Fruit fly (Drosophila melanogaster) whole organism, embryonic: ENCODE results near the gene Liprin-alpha.
A peak's percentile ranks its signal among the peaks of the same experiment; 100 is the strongest.

Experiments
- B-H1 ChIP-seq: fragments of 200-800 bp; sonication (Bioruptor generic); IDR thresholded peaks from 3 replicates; pipeline ENCODE4 v1.3.6; 2022; ENCODE audit warnings: missing biosample characterization, missing genetic modification characterization
- CG10565 ChIP-seq: fragments of 200-800 bp; sonication (Bioruptor generic); optimal IDR thresholded peaks from 3 replicates; lab custom pipeline; 2016; ENCODE audit warnings: missing biosample characterization, mild to moderate bottlenecking, missing genetic modification characterization
- CG11085 ChIP-seq: fragments of 200-800 bp; sonication (Bioruptor generic); IDR thresholded peaks from 2 replicates; pipeline ENCODE4 v1.3.6; 2022; ENCODE audit warnings: missing biosample characterization, missing genetic modification characterization
- CG11093 ChIP-seq: fragments of 200-800 bp; sonication (Bioruptor generic); IDR thresholded peaks from 3 replicates; pipeline ENCODE4 v1.3.6; 2022; ENCODE audit warnings: missing biosample characterization, missing genetic modification characterization
- CG12659 ChIP-seq: fragments of 200-800 bp; sonication (Bioruptor generic); optimal IDR thresholded peaks from 3 replicates; lab custom pipeline; 2017; ENCODE audit warnings: mild to moderate bottlenecking, missing biosample characterization, missing genetic modification reagents, missing genetic modification characterization
- CG14710 ChIP-seq: fragments of 200-800 bp; sonication (Bioruptor generic); optimal IDR thresholded peaks from 3 replicates; lab custom pipeline; 2019; ENCODE audit warnings: missing biosample characterization, mild to moderate bottlenecking, missing genetic modification characterization, moderate library complexity
- CG15011 ChIP-seq: fragments of 200-800 bp; sonication (Bioruptor generic); optimal IDR thresholded peaks from 3 replicates; lab custom pipeline; 2018; ENCODE audit warnings: missing biosample characterization, mild to moderate bottlenecking, missing genetic modification characterization
- CG15514 ChIP-seq: fragments of 200-800 bp; sonication (Bioruptor generic); optimal IDR thresholded peaks from 3 replicates; lab custom pipeline; 2017; ENCODE audit warnings: missing biosample characterization, missing genetic modification characterization, mild to moderate bottlenecking, moderate library complexity, missing genetic modification reagents
- CG16813 ChIP-seq: fragments of 200-800 bp; sonication (Bioruptor generic); IDR thresholded peaks from 3 replicates; pipeline ENCODE4 v1.3.6; 2022; ENCODE audit warnings: missing biosample characterization, missing genetic modification characterization; ENCODE audit not compliant: partially characterized antibody
- CG17612 ChIP-seq: fragments of 200-800 bp; sonication (Bioruptor generic); IDR thresholded peaks from 2 replicates; pipeline ENCODE4 v1.3.6; 2022; ENCODE audit warnings: missing biosample characterization, missing genetic modification characterization
- CG2120 ChIP-seq: fragments of 200-800 bp; sonication (Bioruptor generic); optimal IDR thresholded peaks from 3 replicates; lab custom pipeline; 2016; ENCODE audit warnings: missing biosample characterization, missing genetic modification characterization
- CG33557 ChIP-seq: fragments of 200-800 bp; sonication (Bioruptor generic); optimal IDR thresholded peaks from 2 replicates; lab custom pipeline; 2019; ENCODE audit warnings: missing biosample characterization, mild to moderate bottlenecking, missing genetic modification characterization, moderate library complexity
- CG34376 ChIP-seq: fragments of 200-800 bp; sonication (Bioruptor generic); optimal IDR thresholded peaks from 2 replicates; lab custom pipeline; 2018; ENCODE audit warnings: missing biosample characterization, mild to moderate bottlenecking, missing genetic modification characterization
- CG34422 ChIP-seq: fragments of 200-800 bp; sonication (Bioruptor generic); IDR thresholded peaks from 3 replicates; pipeline ENCODE4 v1.3.6; 2022; ENCODE audit warnings: missing biosample characterization, missing genetic modification characterization
- CG4617 ChIP-seq: fragments of 200-800 bp; sonication (Bioruptor generic); optimal IDR thresholded peaks from 3 replicates; lab custom pipeline; 2016; ENCODE audit warnings: missing biosample characterization, missing genetic modification characterization, borderline replicate concordance
- CG7271 ChIP-seq: fragments of 200-800 bp; sonication (Bioruptor generic); optimal IDR thresholded peaks from 2 replicates; lab custom pipeline; 2018; ENCODE audit warnings: missing biosample characterization, mild to moderate bottlenecking, missing genetic modification characterization, moderate library complexity
- CG7786 ChIP-seq: fragments of 200-800 bp; sonication (Bioruptor generic); optimal IDR thresholded peaks from 2 replicates; lab custom pipeline; 2016; ENCODE audit warnings: missing biosample characterization, missing genetic modification characterization
- CG7963 ChIP-seq: fragments of 200-800 bp; sonication (Bioruptor generic); IDR thresholded peaks from 3 replicates; pipeline ENCODE4 v1.3.6; 2022; ENCODE audit warnings: missing biosample characterization, missing genetic modification characterization; ENCODE audit not compliant: partially characterized antibody
- CG8281 ChIP-seq: fragments of 200-800 bp; sonication (Bioruptor generic); optimal IDR thresholded peaks from 2 replicates; lab custom pipeline; 2018; ENCODE audit warnings: missing biosample characterization, mild to moderate bottlenecking, missing genetic modification characterization, moderate library complexity
- CG9437 ChIP-seq: fragments of 200-800 bp; sonication (Bioruptor generic); optimal IDR thresholded peaks from 2 replicates; lab custom pipeline; 2018; ENCODE audit warnings: missing biosample characterization, mild to moderate bottlenecking, missing genetic modification characterization
- D19B ChIP-seq: fragments of 200-800 bp; sonication (Bioruptor generic); optimal IDR thresholded peaks from 2 replicates; lab custom pipeline; 2017; ENCODE audit warnings: missing biosample characterization, mild to moderate bottlenecking, missing genetic modification characterization
- Dbx ChIP-seq: fragments of 200-800 bp; sonication (Bioruptor generic); IDR thresholded peaks from 3 replicates; pipeline ENCODE4 v1.3.6; 2022; ENCODE audit warnings: missing biosample characterization, missing genetic modification characterization
- Dek ChIP-seq: fragments of 200-800 bp; sonication (Bioruptor generic); optimal IDR thresholded peaks from 3 replicates; lab custom pipeline; 2019; ENCODE audit warnings: missing biosample characterization, mild to moderate bottlenecking, missing genetic modification characterization, moderate library complexity
- Dll ChIP-seq: fragments of 200-800 bp; sonication (Bioruptor generic); IDR thresholded peaks from 4 replicates; pipeline ENCODE4 v1.3.6; 2022; ENCODE audit warnings: missing biosample characterization, missing genetic modification characterization; ENCODE audit not compliant: partially characterized antibody
- Doc3 ChIP-seq: fragments of 200-800 bp; sonication (Bioruptor generic); IDR thresholded peaks from 3 replicates; pipeline ENCODE4 v1.3.6; 2022; ENCODE audit warnings: missing biosample characterization, missing genetic modification characterization; ENCODE audit not compliant: partially characterized antibody
- E2f2 ChIP-seq: fragments of 200-800 bp; sonication (Bioruptor generic); IDR thresholded peaks from 2 replicates; pipeline ENCODE4 v1.3.6; 2022; ENCODE audit warnings: missing biosample characterization, missing genetic modification characterization
- Hr3 ChIP-seq: fragments of 200-800 bp; sonication (Bioruptor generic); optimal IDR thresholded peaks from 3 replicates; lab custom pipeline; 2016; ENCODE audit warnings: missing biosample characterization, missing genetic modification characterization
- Lhr ChIP-seq: fragments of 200-800 bp; sonication (Bioruptor generic); optimal IDR thresholded peaks from 3 replicates; lab custom pipeline; 2017; ENCODE audit warnings: mild to moderate bottlenecking, missing biosample characterization, missing genetic modification reagents, missing genetic modification characterization
- Neu2 ChIP-seq: fragments of 200-800 bp; sonication (Bioruptor generic); optimal IDR thresholded peaks from 3 replicates; lab custom pipeline; 2016; ENCODE audit warnings: missing biosample characterization, missing genetic modification characterization, borderline replicate concordance
- YL-1 ChIP-seq: fragments of 200-800 bp; sonication (Bioruptor generic); optimal IDR thresholded peaks from 3 replicates; lab custom pipeline; 2017; ENCODE audit warnings: missing biosample characterization, mild to moderate bottlenecking, missing genetic modification characterization
- ac ChIP-seq: fragments of 200-800 bp; sonication (Bioruptor generic); optimal IDR thresholded peaks from 3 replicates; lab custom pipeline; 2017; ENCODE audit warnings: missing biosample characterization, mild to moderate bottlenecking, missing genetic modification characterization
- ato ChIP-seq: fragments of 200-800 bp; sonication (Bioruptor generic); IDR thresholded peaks from 2 replicates; pipeline ENCODE4 v1.3.6; 2022; ENCODE audit warnings: missing biosample characterization, missing genetic modification characterization; ENCODE audit not compliant: partially characterized antibody
- bbx ChIP-seq: fragments of 200-800 bp; sonication (Bioruptor generic); IDR thresholded peaks from 2 replicates; pipeline ENCODE4 v1.3.6; 2022; ENCODE audit warnings: missing biosample characterization, missing genetic modification characterization; ENCODE audit not compliant: partially characterized antibody
- chinmo ChIP-seq: fragments of 200-800 bp; sonication (Bioruptor generic); IDR thresholded peaks from 4 replicates; pipeline ENCODE4 v1.3.6; 2022; ENCODE audit warnings: missing biosample characterization, missing genetic modification characterization; ENCODE audit not compliant: partially characterized antibody
- ci ChIP-seq: fragments of 200-800 bp; sonication (Bioruptor generic); IDR thresholded peaks from 3 replicates; pipeline ENCODE4 v1.3.6; 2022; ENCODE audit warnings: missing biosample characterization, missing genetic modification characterization
- ems ChIP-seq: fragments of 200-800 bp; sonication (Bioruptor generic); optimal IDR thresholded peaks from 3 replicates; lab custom pipeline; 2016; ENCODE audit warnings: missing biosample characterization, missing genetic modification characterization
- fu2 ChIP-seq: fragments of 200-800 bp; sonication (Bioruptor generic); optimal IDR thresholded peaks from 2 replicates; lab custom pipeline; 2016; ENCODE audit warnings: missing biosample characterization, missing genetic modification characterization
- grau ChIP-seq: fragments of 200-800 bp; optimal IDR thresholded peaks from 3 replicates; lab custom pipeline; 2019; ENCODE audit warnings: missing biosample characterization, mild to moderate bottlenecking, missing genetic modification characterization, moderate library complexity
- hbn ChIP-seq: fragments of 200-800 bp; sonication (Bioruptor generic); IDR thresholded peaks from 2 replicates; pipeline ENCODE4 v1.3.6; 2022; ENCODE audit warnings: missing biosample characterization, missing genetic modification characterization; ENCODE audit not compliant: partially characterized antibody
- nerfin-1 ChIP-seq: fragments of 200-800 bp; sonication (Bioruptor generic); optimal IDR thresholded peaks from 3 replicates; lab custom pipeline; 2019; ENCODE audit warnings: missing biosample characterization, mild to moderate bottlenecking, missing genetic modification characterization, moderate library complexity
- pzg ChIP-seq: fragments of 200-800 bp; sonication (Bioruptor generic); optimal IDR thresholded peaks from 3 replicates; lab custom pipeline; 2018; ENCODE audit warnings: missing biosample characterization, mild to moderate bottlenecking, missing genetic modification characterization, moderate library complexity
- sisA ChIP-seq: fragments of 200-800 bp; sonication (Bioruptor generic); IDR thresholded peaks from 2 replicates; pipeline ENCODE4 v1.3.6; 2022; ENCODE audit warnings: missing biosample characterization, missing genetic modification characterization
- slp2 ChIP-seq: fragments of 200-800 bp; sonication (Bioruptor generic); optimal IDR thresholded peaks from 2 replicates; lab custom pipeline; 2016; ENCODE audit warnings: missing biosample characterization, missing genetic modification characterization
- sna ChIP-seq: fragments of 200-800 bp; sonication (Bioruptor generic); IDR thresholded peaks from 2 replicates; pipeline ENCODE4 v1.3.6; 2022; ENCODE audit warnings: missing biosample characterization, missing genetic modification characterization; ENCODE audit not compliant: partially characterized antibody
- so ChIP-seq: fragments of 200-800 bp; sonication (Bioruptor generic); IDR thresholded peaks from 3 replicates; pipeline ENCODE4 v1.3.6; 2022; ENCODE audit warnings: missing biosample characterization, missing genetic modification characterization
- tna ChIP-seq: fragments of 200-800 bp; sonication (Bioruptor generic); IDR thresholded peaks from 2 replicates; pipeline ENCODE4 v1.3.6; 2022; ENCODE audit warnings: missing biosample characterization, missing genetic modification characterization; ENCODE audit not compliant: partially characterized antibody
- zen2 ChIP-seq: fragments of 200-800 bp; sonication (Bioruptor generic); IDR thresholded peaks from 3 replicates; pipeline ENCODE4 v1.3.6; 2022; ENCODE audit warnings: missing biosample characterization, missing genetic modification characterization; ENCODE audit not compliant: partially characterized antibody
- zfh2 ChIP-seq: fragments of 200-800 bp; sonication (Bioruptor generic); optimal IDR thresholded peaks from 2 replicates; lab custom pipeline; 2016; ENCODE audit warnings: missing biosample characterization, missing genetic modification characterization

Gene Liprin-alpha

DNA sequence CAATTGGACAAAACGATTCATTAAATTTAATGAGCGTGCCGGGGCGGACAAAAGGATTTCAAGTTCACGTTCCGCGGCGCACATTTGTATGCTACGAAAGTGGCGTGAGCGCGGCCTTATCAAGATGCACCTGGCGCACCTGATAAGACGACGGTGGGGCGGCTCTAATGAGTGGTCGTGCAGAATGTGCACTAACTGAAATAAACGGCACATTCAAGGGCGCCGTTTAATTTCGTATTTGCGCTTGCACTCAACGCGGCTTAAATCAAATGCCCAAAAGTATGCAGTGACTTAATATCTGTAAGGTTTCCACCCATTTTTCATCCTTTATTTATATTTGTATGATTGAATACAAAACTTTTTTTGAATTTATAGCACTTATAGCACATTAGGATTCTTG is 6.8 kb upstream of the Liprin-alpha start (continued):
- TF ChIP-seq YL-1 (GFP tag; lab: Kevin White, UChicago) (no peak), ems (GFP tag; lab: Kevin White, UChicago) (no peak), fu2 (no peak), sisA (GFP tag; lab: Robert Waterston, UW) (no peak), CG7786 (GFP tag; lab: Kevin White, UChicago) (no peak), sna (no peak), CG8281 (tag; lab: Kevin White, UChicago) (no peak), CG11085 (no peak), nerfin-1 (no peak), so (GFP tag; lab: Robert Waterston, UW) (no peak), slp2 (GFP tag; lab: Kevin White, UChicago) (no peak), CG17612 (GFP tag; lab: Robert Waterston, UW) (peak; percentile 64; the same call in 1 of the 2 replicates), ci (peak; percentile 31; the same call in 1 of the 3 replicates), CG33557 (GFP tag; lab: Kevin White, UChicago) (no peak), CG16813 (GFP tag; lab: Robert Waterston, UW) (no peak), hbn (GFP tag; lab: Robert Waterston, UW) (no peak)

DNA sequence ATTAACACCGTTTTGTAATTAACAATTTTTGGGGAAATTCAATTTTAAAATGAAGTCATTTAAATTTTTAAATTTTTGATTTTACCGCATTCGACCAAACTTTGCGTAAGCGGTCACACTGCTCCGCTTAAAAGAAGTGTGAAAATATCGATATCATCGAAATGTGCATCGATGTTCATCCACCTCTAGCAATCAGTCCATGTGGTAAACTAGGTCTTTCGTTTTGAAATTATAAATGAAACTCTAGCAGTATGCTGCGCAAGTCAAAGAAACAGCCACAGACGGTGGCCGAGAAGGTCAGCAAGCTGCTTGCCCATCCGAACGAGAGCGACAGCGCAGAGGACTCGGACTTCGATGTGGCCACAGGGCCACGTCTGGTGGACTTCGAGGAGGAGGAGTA is 6.2 kb upstream of the Liprin-alpha start, which contains the start of gene Aatf:
Gene Aatf (plus strand): TSS at position 166 of the 400 bp plus-strand sequence.
- TF ChIP-seq CG34376 (GFP tag; lab: Kevin White, UChicago): no peak
- peak; percentile 52; the same call in 2 of the 3 replicates for TF ChIP-seq Dbx (GFP tag; lab: Robert Waterston, UW)
- peak; percentile 64 for TF ChIP-seq ato (GFP tag; lab: Robert Waterston, UW)
- peak; percentile 71; the same call in 2 of the 3 replicates for TF ChIP-seq CG7963 (GFP tag; lab: Robert Waterston, UW)
- no peak for TF ChIP-seq D19B (GFP tag; lab: Kevin White, UChicago)
- peak; percentile 72 for TF ChIP-seq tna (GFP tag; lab: Robert Waterston, UW)
- peak; percentile 56 for TF ChIP-seq CG4617 (GFP tag; lab: Kevin White, UChicago)
- TF ChIP-seq CG34422 (GFP tag; lab: Robert Waterston, UW): peak; percentile 45; the same call in 1 of the 3 replicates
- TF ChIP-seq pzg (GFP tag; lab: Kevin White, UChicago): peak; percentile 88
- no peak for TF ChIP-seq B-H1 (GFP tag; lab: Robert Waterston, UW)
- TF ChIP-seq Dek (tag; lab: Kevin White, UChicago): no peak
- TF ChIP-seq Dll (GFP tag; lab: Robert Waterston, UW): peak; percentile 89
- no peak for TF ChIP-seq Hr3
- TF ChIP-seq CG10565: no peak
- peak; percentile 63 for TF ChIP-seq CG14710 (tag; lab: Kevin White, UChicago)
- TF ChIP-seq ac (GFP tag; lab: Kevin White, UChicago): no peak
- TF ChIP-seq slp2 (GFP tag; lab: Kevin White, UChicago): no peak
- peak; percentile 24 for TF ChIP-seq Lhr (GFP tag; lab: Kevin White, UChicago)
- TF ChIP-seq CG15514 (GFP tag; lab: Kevin White, UChicago): peak; percentile 71
- TF ChIP-seq zfh2: no peak
- TF ChIP-seq chinmo (GFP tag; lab: Robert Waterston, UW): peak; percentile 80; the same call in 2 of the 4 replicates
- peak; percentile 45 for TF ChIP-seq CG12659 (GFP tag; lab: Kevin White, UChicago)
- peak; percentile 99 for TF ChIP-seq E2f2 (GFP tag; lab: Robert Waterston, UW)
- TF ChIP-seq CG2120 (GFP tag; lab: Kevin White, UChicago): peak; percentile 7
- TF ChIP-seq CG7271: peak; percentile 7
- TF ChIP-seq CG15011 (GFP tag; lab: Kevin White, UChicago): no peak
- no peak for TF ChIP-seq grau (tag; lab: Kevin White, UChicago)
- TF ChIP-seq CG9437 (GFP tag; lab: Kevin White, UChicago): no peak
- TF ChIP-seq YL-1 (GFP tag; lab: Kevin White, UChicago): peak; percentile 63
- peak; percentile 74 for TF ChIP-seq Doc3 (GFP tag; lab: Robert Waterston, UW)
- TF ChIP-seq bbx (GFP tag; lab: Robert Waterston, UW): peak; percentile 83
- TF ChIP-seq zen2: peak; percentile 77
- TF ChIP-seq sna: peak; percentile 76
- TF ChIP-seq CG11093: no peak
- no peak for TF ChIP-seq Neu2 (GFP tag; lab: Kevin White, UChicago)
